Worm (Caenorhabditis elegans): Measurements from ENCODE around the gene nhr-119.

ce11 chrII:2805566-2805965 is 5.2 kb upstream of the nhr-119 start:
- TF ChIP-seq ama-1 (optimal IDR thresholded peaks at IDR 0.05), result no peak
- TF ChIP-seq ama-1 (GFP tag; optimal IDR thresholded peaks at IDR 0.05), result no peak
- no peak for TF ChIP-seq snpc-3.4 (tag; optimal IDR thresholded peaks at IDR 0.05)
- no peak for TF ChIP-seq F57C9.4 (tag; optimal IDR thresholded peaks at IDR 0.05)
- TF ChIP-seq F57A8.1 (GFP tag; optimal IDR thresholded peaks at IDR 0.05), result no peak
- no peak for TF ChIP-seq him-1 (tag; optimal IDR thresholded peaks at IDR 0.05)
- no peak for TF ChIP-seq chd-7 (tag; optimal IDR thresholded peaks at IDR 0.05)
- TF ChIP-seq F55B11.4 (tag; optimal IDR thresholded peaks at IDR 0.05; ENCODE audit: borderline replicate concordance, insufficient read depth), result no peak
- no peak for TF ChIP-seq hmg-20 (GFP tag; IDR thresholded peaks at IDR 0.05)
- TF ChIP-seq ztf-22 (GFP tag; optimal IDR thresholded peaks at IDR 0.05), result no peak
- TF ChIP-seq sdz-38 (tag; optimal IDR thresholded peaks at IDR 0.05), result no peak
- TF ChIP-seq mel-28 (tag; optimal IDR thresholded peaks at IDR 0.05; ENCODE audit: borderline replicate concordance), result no peak
- no peak for TF ChIP-seq ztf-28 (GFP tag; IDR thresholded peaks at IDR 0.05)
- no peak for TF ChIP-seq lin-54 (GFP tag; optimal IDR thresholded peaks at IDR 0.05)
- TF ChIP-seq pha-4 (tag; optimal IDR thresholded peaks at IDR 0.05), result no peak
